Worm (Caenorhabditis elegans): Measurements from ENCODE around the gene kbp-3.

kbp-3 gene

ce11 chrII:14407332-14408270 lies 17.7 kb upstream of the kbp-3 start:
- TF ChIP-seq W03F9.2 (tag; optimal IDR thresholded peaks at IDR 0.05) (peak; percentile 47), him-1 (tag; optimal IDR thresholded peaks at IDR 0.05) (no peak)

DNA sequence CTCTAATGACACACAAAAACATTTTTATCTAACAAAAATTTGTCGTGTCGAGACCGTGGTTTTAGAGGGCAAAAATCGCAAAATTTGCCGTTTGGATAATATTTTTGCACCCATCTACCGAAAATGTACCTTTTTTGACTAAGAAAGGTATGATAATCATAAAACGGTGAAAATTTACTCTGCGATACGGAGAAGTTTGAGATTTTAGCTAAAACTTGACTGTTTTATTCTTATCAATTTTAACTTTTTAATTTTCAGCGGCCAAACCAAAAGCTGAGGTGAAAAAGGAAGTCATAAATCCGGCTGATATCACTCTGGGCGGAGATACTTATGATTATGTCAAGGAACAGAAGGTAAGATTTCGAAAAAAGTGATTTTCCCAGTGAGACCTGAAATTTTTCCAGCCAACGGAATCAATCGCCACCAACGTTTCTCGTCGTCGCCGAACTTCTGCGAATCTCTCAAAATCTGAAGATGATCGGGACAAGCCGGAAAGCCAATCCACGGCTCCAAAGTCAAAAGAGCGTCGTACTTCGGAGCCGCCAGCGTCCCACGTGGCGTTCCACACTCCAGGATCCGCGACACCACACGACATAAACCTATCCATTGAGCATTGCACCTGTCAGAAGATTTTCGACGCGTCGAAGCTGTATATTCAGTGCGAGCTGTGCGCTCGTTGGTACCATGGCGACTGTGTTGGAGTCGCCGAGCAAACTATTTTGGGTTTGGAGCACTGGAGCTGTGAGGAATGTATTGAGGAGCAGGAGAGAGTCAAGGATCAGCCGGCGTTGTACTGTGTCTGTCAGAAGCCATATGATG lies 16.4 kb upstream of the kbp-3 start:
- TF ChIP-seq him-1 (tag; optimal IDR thresholded peaks at IDR 0.05) = no peak
- TF ChIP-seq W03F9.2 (tag; optimal IDR thresholded peaks at IDR 0.05) = no peak
- no peak for TF ChIP-seq dao-5 (tag; optimal IDR thresholded peaks at IDR 0.05)

ce11 chrII:14405489-14406059 lies 15.7 kb upstream of the kbp-3 start:
- TF ChIP-seq him-1 (tag; optimal IDR thresholded peaks at IDR 0.05) (no peak), dao-5 (tag; optimal IDR thresholded peaks at IDR 0.05) (no peak), W03F9.2 (tag; optimal IDR thresholded peaks at IDR 0.05) (no peak)

- TF ChIP-seq W03F9.2 (tag; optimal IDR thresholded peaks at IDR 0.05) = peak; percentile 34
- TF ChIP-seq him-1 (tag; optimal IDR thresholded peaks at IDR 0.05) = no peak
These were observed 15.0 kb upstream of the kbp-3 start for ce11 chrII:14404741-14405488.

ce11 chrII:14404266-14404665 lies 14.4 kb upstream of the kbp-3 start:
- TF ChIP-seq W03F9.2 (tag; optimal IDR thresholded peaks at IDR 0.05) (no peak), him-1 (tag; optimal IDR thresholded peaks at IDR 0.05) (no peak), dao-5 (tag; optimal IDR thresholded peaks at IDR 0.05) (no peak)

- TF ChIP-seq dao-5 (tag; optimal IDR thresholded peaks at IDR 0.05) (no peak), W03F9.2 (tag; optimal IDR thresholded peaks at IDR 0.05) (no peak), him-1 (tag; optimal IDR thresholded peaks at IDR 0.05) (no peak)
These were observed 11.2 kb upstream of the kbp-3 start for ce11 chrII:14401098-14401497.

DNA sequence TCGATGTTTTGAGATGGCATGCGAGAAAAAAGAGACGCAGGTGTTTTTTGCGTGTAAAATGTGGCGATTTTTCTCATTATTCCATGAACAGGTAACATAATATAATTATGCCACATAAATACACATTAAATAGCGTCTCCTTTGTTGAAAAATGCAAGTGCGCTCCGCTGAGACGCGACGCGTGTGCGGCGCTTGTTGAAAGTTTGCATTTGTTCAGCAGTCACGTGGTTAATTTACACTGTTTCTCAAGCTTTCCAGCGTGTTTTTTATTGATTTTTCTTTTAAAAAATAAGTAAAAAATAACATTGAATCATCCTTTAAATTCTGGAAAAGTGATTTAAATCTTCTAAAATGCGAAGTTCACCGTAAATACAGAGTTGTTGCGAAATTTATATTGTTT lies 9.7 kb upstream of the kbp-3 start:
- TF ChIP-seq him-1 (tag; optimal IDR thresholded peaks at IDR 0.05) = no peak
- peak; percentile 88 for TF ChIP-seq W03F9.2 (tag; optimal IDR thresholded peaks at IDR 0.05)

- no peak for TF ChIP-seq W03F9.2 (tag; optimal IDR thresholded peaks at IDR 0.05)
- no peak for TF ChIP-seq him-1 (tag; optimal IDR thresholded peaks at IDR 0.05)
- no peak for TF ChIP-seq dao-5 (tag; optimal IDR thresholded peaks at IDR 0.05)
These were observed 3.9 kb upstream of the kbp-3 start for ce11 chrII:14393766-14394165.

- no peak for TF ChIP-seq W03F9.2 (tag; optimal IDR thresholded peaks at IDR 0.05)
- no peak for TF ChIP-seq him-1 (tag; optimal IDR thresholded peaks at IDR 0.05)
- TF ChIP-seq dao-5 (tag; optimal IDR thresholded peaks at IDR 0.05) = no peak
These were observed 1.7 kb downstream of the kbp-3 start, which contains the start of gene F26H11.8 for ce11 chrII:14388213-14388612. F26H11.8 (plus strand) TSS chrII:14388513.

DNA sequence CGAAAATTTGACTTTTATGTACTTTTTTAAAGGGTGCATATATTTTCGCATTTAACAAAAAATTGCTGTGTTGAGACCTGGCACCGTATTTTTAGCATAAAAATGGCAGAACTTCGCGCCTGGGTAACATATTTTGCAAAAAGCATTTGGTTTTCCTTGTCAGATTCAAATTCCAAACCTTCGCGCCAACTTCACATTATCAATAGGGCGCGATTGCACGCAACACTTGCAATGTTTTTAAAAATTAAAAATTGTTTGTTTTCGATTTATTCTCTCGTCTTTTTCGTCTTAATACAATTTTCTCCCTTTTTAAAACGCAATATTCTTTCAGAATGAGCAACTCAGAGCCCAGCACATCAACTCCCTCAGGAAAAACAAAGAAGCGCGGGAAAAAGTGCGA lies 6.2 kb downstream of the kbp-3 start, which contains the start of gene mes-2:
Gene mes-2 (plus strand): TSS at position 330 of the 400 bp plus-strand sequence.
- TF ChIP-seq him-1 (tag; optimal IDR thresholded peaks at IDR 0.05) (no peak), W03F9.2 (tag; optimal IDR thresholded peaks at IDR 0.05) (peak; percentile 69)

DNA sequence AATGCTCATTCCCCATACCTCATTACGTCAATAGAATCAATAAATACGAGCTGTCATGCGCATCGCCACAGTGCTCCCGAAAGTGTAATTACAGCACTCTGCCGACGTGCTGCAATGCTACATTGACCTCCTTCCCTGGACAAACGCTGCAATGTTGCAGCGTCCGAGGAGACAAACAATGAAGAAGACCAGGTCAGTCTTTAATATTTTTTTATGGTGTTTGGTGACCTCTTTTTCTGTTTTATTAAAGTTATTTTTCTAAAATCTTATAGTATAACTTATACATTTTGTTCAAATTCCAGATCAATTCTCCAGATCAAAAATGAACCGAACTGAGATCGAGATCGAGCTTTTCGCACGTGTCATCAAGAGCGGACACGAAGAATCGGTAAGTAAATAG lies 8.4 kb downstream of the kbp-3 start, which contains the start of gene sdz-26:
Gene sdz-26 (plus strand): TSS at position 301 of the 400 bp plus-strand sequence.
- TF ChIP-seq dao-5 (tag; optimal IDR thresholded peaks at IDR 0.05) = no peak
- TF ChIP-seq W03F9.2 (tag; optimal IDR thresholded peaks at IDR 0.05) = no peak
- TF ChIP-seq him-1 (tag; optimal IDR thresholded peaks at IDR 0.05) = no peak

DNA sequence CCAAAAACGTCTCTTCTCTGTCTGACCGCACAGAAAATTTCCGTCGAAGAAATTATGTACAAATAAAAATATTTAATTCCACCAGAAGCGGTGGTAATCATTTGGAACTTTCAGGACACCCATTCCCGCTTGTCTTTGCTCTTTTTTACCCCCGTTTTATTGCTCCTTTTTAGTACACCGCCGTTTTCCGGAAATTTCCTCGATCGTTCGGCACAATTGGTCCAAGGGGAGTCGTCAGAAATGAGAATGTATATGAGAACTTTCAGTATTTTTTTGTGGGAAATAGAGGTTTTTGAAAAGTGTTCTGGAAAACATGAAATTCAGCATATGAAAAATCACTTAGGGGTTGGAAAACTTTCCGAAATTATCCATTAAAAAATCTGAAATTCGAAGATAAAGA lies 9.1 kb downstream of the kbp-3 start:
- no peak for TF ChIP-seq W03F9.2 (tag; optimal IDR thresholded peaks at IDR 0.05)
- no peak for TF ChIP-seq him-1 (tag; optimal IDR thresholded peaks at IDR 0.05)
- TF ChIP-seq dao-5 (tag; optimal IDR thresholded peaks at IDR 0.05) = no peak

DNA sequence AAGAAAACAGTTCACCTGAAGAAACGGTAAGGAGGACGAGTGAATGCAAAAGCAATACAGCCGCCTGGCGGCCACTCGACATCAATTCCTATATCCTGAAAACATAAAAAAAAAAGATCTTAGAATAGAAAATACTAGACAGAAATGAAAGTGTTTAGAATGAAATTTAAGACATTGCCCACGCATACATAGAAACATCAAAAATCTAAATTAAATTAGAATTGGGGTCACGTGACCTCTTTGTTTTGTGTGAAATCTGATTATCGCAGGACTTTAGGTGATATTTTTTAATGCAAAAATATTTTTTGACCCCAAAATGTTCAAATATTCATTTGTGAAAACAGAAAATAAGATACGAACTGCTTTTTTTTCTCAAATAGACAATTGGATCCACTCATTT lies 12.1 kb downstream of the kbp-3 start, which contains the start of gene acr-20:
Gene acr-20 (minus strand): TSS at position 101 of the 400 bp plus-strand sequence.
- no peak for TF ChIP-seq him-1 (tag; optimal IDR thresholded peaks at IDR 0.05)
- TF ChIP-seq W03F9.2 (tag; optimal IDR thresholded peaks at IDR 0.05) = no peak
- no peak for TF ChIP-seq dao-5 (tag; optimal IDR thresholded peaks at IDR 0.05)

All from whole organism, L4/young adult.